Fruit fly (Drosophila melanogaster): ENCODE results near the gene Fdx2.

Gene Fdx2

dm6 chr3L:4282627-4283026 lies 9.7 kb upstream of the Fdx2 start, which contains the start of gene CG11583 (continued):
- TF ChIP-seq Hr3 (GFP tag; optimal IDR thresholded peaks at IDR 0.05) (no peak), CG9797 (GFP tag; optimal IDR thresholded peaks at IDR 0.05) (peak; percentile 36), sob (GFP tag; IDR thresholded peaks at IDR 0.05) (peak; percentile 70), ewg (GFP tag; optimal IDR thresholded peaks at IDR 0.05) (no peak), Rfx (GFP tag; IDR thresholded peaks at IDR 0.05) (peak; percentile 58), btn (GFP tag; optimal IDR thresholded peaks at IDR 0.05) (no peak), CG31365 (tag; optimal IDR thresholded peaks at IDR 0.05) (no peak), Mad (GFP tag; optimal IDR thresholded peaks at IDR 0.05) (peak; percentile 24), CoRest (tag; optimal IDR thresholded peaks at IDR 0.05) (no peak), E2f2 (GFP tag; IDR thresholded peaks at IDR 0.05) (peak; percentile 81), psq (GFP tag; optimal IDR thresholded peaks at IDR 0.05) (peak; percentile 3), vnd (GFP tag; IDR thresholded peaks at IDR 0.05; ENCODE audit: partially characterized antibody) (no peak), Bgb (GFP tag; IDR thresholded peaks at IDR 0.05; ENCODE audit: partially characterized antibody) (no peak), Abd-B (GFP tag; optimal IDR thresholded peaks at IDR 0.05) (no peak), Gug (GFP tag; IDR thresholded peaks at IDR 0.05) (0 out of 4 replicates have a peak, but pooled peaks have one; percentile 30), grn (GFP tag; optimal IDR thresholded peaks at IDR 0.05) (no peak), CG14050 (GFP tag; IDR thresholded peaks at IDR 0.05) (no peak), NC2β (GFP tag; optimal IDR thresholded peaks at IDR 0.05) (peak; percentile 57), ato (GFP tag; IDR thresholded peaks at IDR 0.05; ENCODE audit: partially characterized antibody) (no peak), CTCF (GFP tag; optimal IDR thresholded peaks at IDR 0.05) (peak; percentile 36), bab2 (GFP tag; optimal IDR thresholded peaks at IDR 0.05) (peak; percentile 13), Dll (GFP tag; IDR thresholded peaks at IDR 0.05; ENCODE audit: partially characterized antibody) (no peak; the same call in 3 of the 4 replicates), fd3F (GFP tag; optimal IDR thresholded peaks at IDR 0.05) (no peak), Hsf (GFP tag; optimal IDR thresholded peaks at IDR 0.05) (peak; percentile 18), Hr39 (optimal IDR thresholded peaks at IDR 0.05) (no peak), fd96Cb (tag; optimal IDR thresholded peaks at IDR 0.05) (no peak), sug (tag; optimal IDR thresholded peaks at IDR 0.05) (no peak), ab (GFP tag; optimal IDR thresholded peaks at IDR 0.05) (no peak), slp2 (GFP tag; optimal IDR thresholded peaks at IDR 0.05) (peak; percentile 25), NfI (GFP tag; optimal IDR thresholded peaks at IDR 0.05) (peak; percentile 52), B-H2 (GFP tag; optimal IDR thresholded peaks at IDR 0.05) (peak; percentile 54), cato (GFP tag; optimal IDR thresholded peaks at IDR 0.05; ENCODE audit: borderline replicate concordance) (no peak), Pdp1 (GFP tag; optimal IDR thresholded peaks at IDR 0.05) (peak in 1 of 2 experiments; percentile 28), CG6175 (GFP tag; IDR thresholded peaks at IDR 0.05) (0 out of 3 replicates have a peak, but pooled peaks have one; percentile 26), CG15269 (tag; optimal IDR thresholded peaks at IDR 0.05) (no peak), ara (GFP tag; IDR thresholded peaks at IDR 0.05) (no peak), crc (GFP tag; optimal IDR thresholded peaks at IDR 0.05) (peak; percentile 3), Sox102F (GFP tag; optimal IDR thresholded peaks at IDR 0.05) (no peak), CG3726 (GFP tag; IDR thresholded peaks at IDR 0.05) (no peak), CG3838 (GFP tag; optimal IDR thresholded peaks at IDR 0.05) (no peak), Neu2 (GFP tag; optimal IDR thresholded peaks at IDR 0.05; ENCODE audit: borderline replicate concordance) (no peak), CG12391 (tag; optimal IDR thresholded peaks at IDR 0.05) (peak; percentile 48), Rx (GFP tag; IDR thresholded peaks at IDR 0.05) (no peak), z (GFP tag; IDR thresholded peaks at IDR 0.05) (no peak), CG1832 (GFP tag; optimal IDR thresholded peaks at IDR 0.05) (no peak), Hr78 (GFP tag; optimal IDR thresholded peaks at IDR 0.05) (no peak), vvl (GFP tag; IDR thresholded peaks at IDR 0.05) (peak; percentile 34; the same call in 1 of the 2 replicates), Myb (GFP tag; optimal IDR thresholded peaks at IDR 0.05) (peak; percentile 92), zen2 (GFP tag; IDR thresholded peaks at IDR 0.05; ENCODE audit: partially characterized antibody) (no peak), lbe (GFP tag; optimal IDR thresholded peaks at IDR 0.05) (peak; percentile 39), YL-1 (GFP tag; optimal IDR thresholded peaks at IDR 0.05) (peak; percentile 88), Lim3 (GFP tag; IDR thresholded peaks at IDR 0.05) (no peak)
